Worm (Caenorhabditis elegans) whole organism, L1 larva: ENCODE results near the gene C46F11.5.

Experiments used
- C04F5.9 ChIP-seq: sonication (generic microtip); optimal IDR thresholded peaks from 2 replicates; lab custom pipeline; 2016; ENCODE audit warnings: missing genetic modification characterization, missing compliant biosample characterization
- C16A3.4 ChIP-seq: fragments of 150-350 bp; optimal IDR thresholded peaks from 2 replicates; lab custom pipeline; 2014; ENCODE audit warnings: missing biosample characterization, missing genetic modification characterization
- C34B4.2 ChIP-seq: sonication (generic microtip); optimal IDR thresholded peaks from 2 replicates; lab custom pipeline; 2017; ENCODE audit warnings: mild to moderate bottlenecking, missing genetic modification characterization, missing compliant biosample characterization
- F16B12.6 ChIP-seq: fragments of 150-350 bp; optimal IDR thresholded peaks from 2 replicates; lab custom pipeline; 2014; ENCODE audit warnings: missing biosample characterization, missing genetic modification characterization
- aha-1 ChIP-seq: fragments of 150-350 bp; optimal IDR thresholded peaks from 2 replicates; lab custom pipeline; 2014; ENCODE audit warnings: missing biosample characterization, missing genetic modification characterization
- alr-1 ChIP-seq: fragments of 200-800 bp; sonication (Bioruptor generic); optimal IDR thresholded peaks from 2 replicates; lab custom pipeline; 2018; ENCODE audit warnings: borderline replicate concordance, mild to moderate bottlenecking, missing genetic modification characterization, missing compliant biosample characterization
- aly-2 ChIP-seq: fragments of 150-350 bp; optimal IDR thresholded peaks from 2 replicates; lab custom pipeline; 2014; ENCODE audit warnings: missing biosample characterization, missing genetic modification characterization
- blmp-1 ChIP-seq: fragments of 150-350 bp; optimal IDR thresholded peaks from 2 replicates; lab custom pipeline; 2014; ENCODE audit warnings: missing biosample characterization, missing genetic modification characterization
- ceh-63 ChIP-seq: fragments of 200-800 bp; sonication (Bioruptor generic); optimal IDR thresholded peaks from 2 replicates; lab custom pipeline; 2018; ENCODE audit warnings: mild to moderate bottlenecking, missing genetic modification characterization, missing compliant biosample characterization
- ceh-82 ChIP-seq, 3 experiments: fragments of 150-350 bp in 1 of 3; sonication (generic microtip) in 2 of 3; optimal IDR thresholded peaks; 2 replicates each; lab custom pipeline; 2014 to 2017; ENCODE audit warnings: missing biosample characterization in 3 of 3, missing genetic modification characterization in 3 of 3
- ceh-88 ChIP-seq: fragments of 200-800 bp; sonication (Bioruptor generic); IDR thresholded peaks from 2 replicates; pipeline ENCODE4 v1.3.6; 2022; ENCODE audit warnings: missing genetic modification characterization, missing compliant biosample characterization
- ces-1 ChIP-seq: fragments of 150-350 bp; optimal IDR thresholded peaks from 2 replicates; lab custom pipeline; 2014; ENCODE audit warnings: missing biosample characterization, missing genetic modification reagents, missing genetic modification characterization
- dpl-1 ChIP-seq, 3 experiments: fragments of 150-350 bp in 2 of 3; sonication (generic microtip) in 1 of 3; optimal IDR thresholded peaks; 2 replicates each; lab custom pipeline; 2014 to 2017; ENCODE audit warnings: missing biosample characterization in 3 of 3, missing genetic modification characterization in 3 of 3, missing genetic modification reagents in 3 of 3
- dsc-1 ChIP-seq: sonication (generic microtip); optimal IDR thresholded peaks from 2 replicates; lab custom pipeline; 2016; ENCODE audit warnings: mild to moderate bottlenecking, missing genetic modification characterization, missing compliant biosample characterization
- efl-3 ChIP-seq: fragments of 200-800 bp; sonication (Bioruptor generic); optimal IDR thresholded peaks from 2 replicates; lab custom pipeline; 2018; ENCODE audit warnings: mild to moderate bottlenecking, missing genetic modification characterization, missing compliant biosample characterization
- egl-13 ChIP-seq: sonication (generic microtip); optimal IDR thresholded peaks from 2 replicates; lab custom pipeline; 2016; ENCODE audit warnings: missing genotype, missing genetic modification reagents, missing genetic modification characterization, missing compliant biosample characterization
- egl-27 ChIP-seq, 2 experiments: fragments of 150-350 bp in 1 of 2; sonication (generic microtip); optimal IDR thresholded peaks; 3 replicates each; lab custom pipeline; 2017 to 2018; ENCODE audit warnings: missing biosample characterization in 2 of 2, missing genetic modification characterization in 2 of 2, missing genetic modification reagents in 2 of 2
- elt-3 ChIP-seq, 6 experiments: fragments of 150-350 bp in 1 of 6; sonication (generic microtip); optimal IDR thresholded peaks; 2 replicates each; lab custom pipeline; 2017 to 2018; ENCODE audit warnings: missing biosample characterization in 6 of 6, missing genetic modification characterization in 6 of 6, inconsistent platforms in 1 of 6
- fkh-10 ChIP-seq: sonication (generic microtip); optimal IDR thresholded peaks from 2 replicates; lab custom pipeline; 2017; ENCODE audit warnings: missing biosample characterization, missing genetic modification reagents, missing genetic modification characterization
- fkh-8 ChIP-seq: sonication (generic microtip); optimal IDR thresholded peaks from 2 replicates; lab custom pipeline; 2016; ENCODE audit warnings: mild to moderate bottlenecking, missing genetic modification characterization, missing compliant biosample characterization
- grh-1 ChIP-seq: fragments of 200-800 bp; sonication (Bioruptor generic); IDR thresholded peaks from 2 replicates; pipeline ENCODE4 v1.3.6; 2022; ENCODE audit warnings: missing genetic modification reagents, missing genetic modification characterization, missing compliant biosample characterization
- hlh-17 ChIP-seq: fragments of 200-800 bp; sonication (Bioruptor generic); optimal IDR thresholded peaks from 2 replicates; lab custom pipeline; 2018; ENCODE audit warnings: missing genetic modification characterization, mild to moderate bottlenecking, missing compliant biosample characterization, moderate library complexity, borderline replicate concordance
- irx-1 ChIP-seq: sonication (generic microtip); optimal IDR thresholded peaks from 2 replicates; lab custom pipeline; 2016; ENCODE audit warnings: missing genetic modification characterization, missing compliant biosample characterization
- lin-13 ChIP-seq: fragments of 150-350 bp; optimal IDR thresholded peaks from 2 replicates; lab custom pipeline; 2014; ENCODE audit warnings: missing biosample characterization, missing genetic modification reagents, missing genetic modification characterization
- lin-14 ChIP-seq: fragments of 200-800 bp; sonication (Bioruptor generic); optimal IDR thresholded peaks from 2 replicates; lab custom pipeline; 2018; ENCODE audit warnings: mild to moderate bottlenecking, missing genetic modification characterization, moderate library complexity, missing compliant biosample characterization
- lin-35 ChIP-seq, 2 experiments: fragments of 150-350 bp; optimal IDR thresholded peaks; 2 replicates each; lab custom pipeline; 2014; ENCODE audit warnings: missing biosample characterization in 2 of 2, missing genetic modification characterization in 2 of 2, missing genetic modification reagents in 2 of 2
- lir-3 ChIP-seq: sonication (generic microtip); optimal IDR thresholded peaks from 2 replicates; lab custom pipeline; 2016; ENCODE audit warnings: mild to moderate bottlenecking, missing genetic modification characterization, moderate library complexity, missing compliant biosample characterization; ENCODE audit not compliant: poor library complexity
- lsy-2 ChIP-seq, 2 experiments: fragments of 150-350 bp; optimal IDR thresholded peaks; 2 replicates each; lab custom pipeline; 2014; ENCODE audit warnings: missing biosample characterization in 2 of 2, missing genetic modification characterization in 2 of 2
- mab-9 ChIP-seq: fragments of 200-800 bp; sonication (Bioruptor generic); IDR thresholded peaks from 2 replicates; pipeline ENCODE4 v1.3.6; 2022; ENCODE audit warnings: missing genetic modification reagents, missing genetic modification characterization, missing compliant biosample characterization
- mdl-1 ChIP-seq, 2 experiments: fragments of 150-350 bp; optimal IDR thresholded peaks; 2 replicates each; lab custom pipeline; 2014 to 2017; ENCODE audit warnings: missing biosample characterization in 2 of 2, missing genetic modification characterization in 2 of 2, inconsistent platforms in 1 of 2
- nhr-11 ChIP-seq: fragments of 150-350 bp; optimal IDR thresholded peaks from 2 replicates; lab custom pipeline; 2014; ENCODE audit warnings: missing biosample characterization, missing genetic modification characterization
- nhr-19 ChIP-seq: fragments of 200-800 bp; sonication (Bioruptor generic); conservative IDR thresholded peaks from 2 replicates; pipeline ENCODE4 v1.3.6; 2022; ENCODE audit warnings: missing genetic modification characterization, missing compliant biosample characterization
- nhr-20 ChIP-seq: sonication (generic microtip); optimal IDR thresholded peaks from 2 replicates; lab custom pipeline; 2016; ENCODE audit warnings: mild to moderate bottlenecking, missing genetic modification characterization, missing compliant biosample characterization
- nhr-47 ChIP-seq: sonication (generic microtip); optimal IDR thresholded peaks from 2 replicates; lab custom pipeline; 2016; ENCODE audit warnings: mild to moderate bottlenecking, missing genetic modification characterization, moderate library complexity, missing compliant biosample characterization
- nhr-71 ChIP-seq: sonication (generic microtip); optimal IDR thresholded peaks from 2 replicates; lab custom pipeline; 2016; ENCODE audit warnings: mild to moderate bottlenecking, missing genetic modification characterization, moderate library complexity, missing compliant biosample characterization
- nhr-76 ChIP-seq: sonication (generic microtip); optimal IDR thresholded peaks from 2 replicates; lab custom pipeline; 2017; ENCODE audit warnings: missing biosample characterization, missing genetic modification characterization
- nhr-77 ChIP-seq: fragments of 150-350 bp; optimal IDR thresholded peaks from 2 replicates; lab custom pipeline; 2014; ENCODE audit warnings: missing biosample characterization, missing genetic modification characterization
- nhr-84 ChIP-seq: sonication (generic microtip); optimal IDR thresholded peaks from 2 replicates; lab custom pipeline; 2017; ENCODE audit warnings: missing biosample characterization, missing genetic modification characterization
- pag-3 ChIP-seq: sonication (generic microtip); optimal IDR thresholded peaks from 2 replicates; lab custom pipeline; 2017; ENCODE audit warnings: missing genetic modification characterization, mild to moderate bottlenecking, missing compliant biosample characterization, antibody characterized with exemption, borderline replicate concordance; ENCODE audit not compliant: insufficient read depth
- pax-3 ChIP-seq: fragments of 200-800 bp; sonication (Bioruptor generic); optimal IDR thresholded peaks from 2 replicates; lab custom pipeline; 2018; ENCODE audit warnings: mild to moderate bottlenecking, missing genetic modification characterization, moderate library complexity, missing compliant biosample characterization
- skn-1 ChIP-seq: fragments of 150-350 bp; optimal IDR thresholded peaks from 2 replicates; lab custom pipeline; 2014; ENCODE audit warnings: missing biosample characterization, missing genetic modification characterization
- snu-23 ChIP-seq: sonication (generic microtip); optimal IDR thresholded peaks from 2 replicates; lab custom pipeline; 2016; ENCODE audit warnings: missing genetic modification characterization, missing compliant biosample characterization
- sox-4 ChIP-seq: sonication (generic microtip); optimal IDR thresholded peaks from 2 replicates; lab custom pipeline; 2016; ENCODE audit warnings: missing genetic modification characterization, missing compliant biosample characterization
- swsn-7 ChIP-seq: sonication (generic microtip); optimal IDR thresholded peaks from 2 replicates; lab custom pipeline; 2016; ENCODE audit warnings: missing genetic modification characterization, missing compliant biosample characterization
- tbx-2 ChIP-seq: sonication (generic microtip); optimal IDR thresholded peaks from 2 replicates; lab custom pipeline; 2016; ENCODE audit warnings: missing genetic modification characterization, missing compliant biosample characterization
- unc-62 ChIP-seq: fragments of 150-350 bp; optimal IDR thresholded peaks from 2 replicates; lab custom pipeline; 2014; ENCODE audit warnings: missing biosample characterization, missing genetic modification reagents, missing genetic modification characterization
- unc-86 ChIP-seq: sonication (generic microtip); optimal IDR thresholded peaks from 2 replicates; lab custom pipeline; 2016; ENCODE audit warnings: missing genetic modification characterization, missing compliant biosample characterization
- vab-15 ChIP-seq: sonication (generic microtip); optimal IDR thresholded peaks from 2 replicates; lab custom pipeline; 2017; ENCODE audit warnings: missing genotype, mild to moderate bottlenecking, missing genetic modification characterization, missing compliant biosample characterization
- xbp-1 ChIP-seq: sonication (generic microtip); optimal IDR thresholded peaks from 2 replicates; lab custom pipeline; 2016; ENCODE audit warnings: missing genetic modification characterization, missing compliant biosample characterization
- ztf-11 ChIP-seq, 2 experiments: sonication (generic microtip); optimal IDR thresholded peaks; 2 replicates each; lab custom pipeline; 2016 to 2017; ENCODE audit warnings: missing genetic modification characterization in 2 of 2, missing biosample characterization in 1 of 2, missing compliant biosample characterization in 1 of 2

C46F11.5 gene

DNA sequence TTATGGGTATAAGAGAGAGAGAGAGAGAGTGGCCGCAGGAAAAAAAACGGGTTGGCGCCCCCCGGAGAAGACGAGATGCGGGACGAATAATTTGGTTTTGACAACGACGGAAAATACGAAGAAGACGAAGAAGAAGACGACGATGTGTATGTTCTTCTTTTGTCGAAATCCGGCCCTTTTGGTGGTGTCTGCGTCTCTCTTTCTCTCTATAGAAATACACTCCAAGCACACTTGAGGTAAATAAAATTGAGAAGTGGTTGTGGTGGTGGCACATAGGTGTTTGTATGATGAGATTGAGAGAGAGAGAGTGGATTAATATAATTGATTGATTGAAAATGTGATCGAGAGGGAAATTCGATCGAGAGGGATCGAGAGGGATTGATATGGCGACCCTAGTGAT is 15.4 kb upstream of the C46F11.5 start (continued):
- no peak for TF ChIP-seq lir-3 (tag; lab: Kevin White, UChicago)
- no peak for TF ChIP-seq ceh-63
- no peak for TF ChIP-seq mdl-1 (tag; optimal IDR thresholded peaks at IDR 0.05; lab: Kevin White, UChicago)
- peak; percentile 90 for TF ChIP-seq lin-14 (GFP tag; lab: Kevin White, UChicago)
- no peak for TF ChIP-seq ztf-11 (tag; optimal IDR thresholded peaks at IDR 0.05; lab: Kevin White, UChicago)
- TF ChIP-seq tbx-2 (tag; lab: Kevin White, UChicago), result no peak
- no peak for TF ChIP-seq pax-3 (tag; lab: Kevin White, UChicago)
- TF ChIP-seq hlh-17, result no peak
- TF ChIP-seq ceh-82 (tag; optimal IDR thresholded peaks at IDR 0.05; lab: Kevin White, UChicago), result no peak
- TF ChIP-seq mab-9 (GFP tag; lab: Robert Waterston, UW), result no peak
- TF ChIP-seq pag-3 (tag; lab: Kevin White, UChicago), result no peak
- TF ChIP-seq dsc-1 (tag; lab: Kevin White, UChicago), result no peak
- TF ChIP-seq elt-3 (tag; optimal IDR thresholded peaks at IDR 0.05; lab: Kevin White, UChicago), result peak in 1 of 6 experiments; percentile 24
- TF ChIP-seq nhr-71 (tag; lab: Kevin White, UChicago), result peak; percentile 41
- no peak for TF ChIP-seq nhr-76 (tag; lab: Kevin White, UChicago)
- TF ChIP-seq sox-4, result no peak
- TF ChIP-seq nhr-20, result peak; percentile 48
- TF ChIP-seq nhr-11 (tag; lab: Kevin White, UChicago), result no peak
- TF ChIP-seq nhr-47 (tag; lab: Kevin White, UChicago), result peak; percentile 36
- TF ChIP-seq skn-1 (tag; lab: Kevin White, UChicago), result peak; percentile 20
- TF ChIP-seq C04F5.9, result no peak
- TF ChIP-seq irx-1 (tag; lab: Kevin White, UChicago), result no peak
- no peak for TF ChIP-seq C16A3.4
- peak; percentile 86 for TF ChIP-seq blmp-1 (tag; lab: Kevin White, UChicago)
- no peak for TF ChIP-seq xbp-1 (tag; lab: Kevin White, UChicago)
- TF ChIP-seq nhr-19, result no peak
- no peak for TF ChIP-seq aly-2 (tag; lab: Kevin White, UChicago)
- TF ChIP-seq efl-3 (GFP tag; lab: Kevin White, UChicago), result no peak
- no peak for TF ChIP-seq unc-62 (GFP tag; lab: Kevin White, UChicago)
- TF ChIP-seq aha-1, result no peak
- no peak for TF ChIP-seq unc-86
- TF ChIP-seq dpl-1 (GFP tag; optimal IDR thresholded peaks at IDR 0.05; lab: Kevin White, UChicago), result no peak
- no peak for TF ChIP-seq ces-1
- TF ChIP-seq grh-1, result no peak; the same call in 1 of the 2 replicates
- no peak for TF ChIP-seq F16B12.6 (tag; lab: Kevin White, UChicago)
- no peak for TF ChIP-seq egl-27 (tag; optimal IDR thresholded peaks at IDR 0.05; lab: Kevin White, UChicago)
- TF ChIP-seq fkh-10 (GFP tag; lab: Kevin White, UChicago), result peak; percentile 17
- no peak for TF ChIP-seq vab-15 (tag; lab: Kevin White, UChicago)
- TF ChIP-seq alr-1 (tag; lab: Kevin White, UChicago), result no peak
- TF ChIP-seq lin-13 (GFP tag; lab: Kevin White, UChicago), result peak; percentile 25
- TF ChIP-seq ceh-88, result no peak

DNA sequence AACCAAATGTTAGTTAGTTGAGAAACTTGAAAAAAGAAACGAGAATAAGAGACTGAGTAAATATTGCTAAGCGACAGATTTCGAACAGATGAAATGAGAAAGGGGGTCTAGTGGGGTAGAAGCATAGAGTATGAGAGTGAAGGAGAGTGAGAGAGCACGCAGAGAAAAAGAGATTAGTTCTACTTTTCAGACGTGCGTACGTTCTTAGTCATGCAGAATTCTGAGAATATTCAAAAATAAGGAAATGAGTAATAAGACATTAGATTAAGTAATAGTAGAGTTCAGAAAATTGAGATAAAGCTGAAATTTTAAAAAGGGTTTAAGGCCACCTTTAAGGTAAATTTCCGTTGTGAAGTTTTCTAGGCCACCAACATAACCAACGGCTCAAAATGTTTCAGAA is 13.6 kb upstream of the C46F11.5 start:
- TF ChIP-seq hlh-17 (no peak), lsy-2 (tag; optimal IDR thresholded peaks at IDR 0.05; lab: Kevin White, UChicago) (peak; percentile 13 to 18), blmp-1 (tag; lab: Kevin White, UChicago) (no peak), egl-27 (tag; optimal IDR thresholded peaks at IDR 0.05; lab: Kevin White, UChicago) (no peak), C34B4.2 (no peak), snu-23 (GFP tag; lab: Kevin White, UChicago) (no peak), lin-13 (GFP tag; lab: Kevin White, UChicago) (no peak), lin-35 (GFP tag; optimal IDR thresholded peaks at IDR 0.05; lab: Kevin White, UChicago) (no peak), nhr-47 (tag; lab: Kevin White, UChicago) (peak; percentile 71), unc-86 (peak; percentile 11), sox-4 (no peak), ceh-63 (no peak), egl-13 (tag; lab: Kevin White, UChicago) (peak; percentile 57), nhr-77 (peak; percentile 3), fkh-8 (peak; percentile 82), ceh-82 (tag; optimal IDR thresholded peaks at IDR 0.05; lab: Kevin White, UChicago) (peak in 1 of 3 experiments; percentile 9), mab-9 (GFP tag; lab: Robert Waterston, UW) (no peak), ceh-88 (no peak), nhr-84 (tag; lab: Kevin White, UChicago) (no peak), pax-3 (tag; lab: Kevin White, UChicago) (no peak), efl-3 (GFP tag; lab: Kevin White, UChicago) (no peak), nhr-71 (tag; lab: Kevin White, UChicago) (peak; percentile 59), swsn-7 (tag; lab: Kevin White, UChicago) (peak; percentile 34), fkh-10 (GFP tag; lab: Kevin White, UChicago) (no peak)
